Fruit fly (Drosophila melanogaster) whole organism, pupa: ENCODE results near the gene yellow-e2.

Source experiments
- CG13204 ChIP-seq: fragments of 200-800 bp; sonication (Bioruptor generic); optimal IDR thresholded peaks from 2 replicates; lab custom pipeline; 2018; ENCODE audit warnings: missing biosample characterization, mild to moderate bottlenecking, missing genetic modification characterization, moderate library complexity
- CG14655 ChIP-seq: fragments of 200-800 bp; sonication (Bioruptor generic); optimal IDR thresholded peaks from 3 replicates; lab custom pipeline; 2017; ENCODE audit warnings: mild to moderate bottlenecking, missing biosample characterization, missing genetic modification reagents, missing genetic modification characterization
- CG15710 ChIP-seq: fragments of 200-800 bp; sonication (Bioruptor generic); optimal IDR thresholded peaks from 2 replicates; lab custom pipeline; 2018; ENCODE audit warnings: missing biosample characterization, mild to moderate bottlenecking, missing genetic modification characterization, moderate library complexity
- CG32121 ChIP-seq: fragments of 200-800 bp; sonication (Bioruptor generic); IDR thresholded peaks from 2 replicates; pipeline ENCODE4 v1.3.6; 2022; ENCODE audit warnings: missing biosample characterization, missing genetic modification characterization
- CG34367 ChIP-seq: fragments of 200-800 bp; sonication (Bioruptor generic); optimal IDR thresholded peaks from 2 replicates; lab custom pipeline; 2018; ENCODE audit warnings: missing biosample characterization, mild to moderate bottlenecking, missing genetic modification characterization
- CG8159 ChIP-seq: fragments of 200-800 bp; sonication (Bioruptor generic); optimal IDR thresholded peaks from 3 replicates; lab custom pipeline; 2018; ENCODE audit warnings: missing biosample characterization, mild to moderate bottlenecking, missing genetic modification characterization, moderate library complexity
- CG8301 ChIP-seq: fragments of 200-800 bp; sonication (Bioruptor generic); optimal IDR thresholded peaks from 2 replicates; lab custom pipeline; 2018; ENCODE audit warnings: missing biosample characterization, mild to moderate bottlenecking, missing genetic modification characterization
- CG9948 ChIP-seq: fragments of 200-800 bp; sonication (Bioruptor generic); optimal IDR thresholded peaks from 2 replicates; lab custom pipeline; 2018; ENCODE audit warnings: missing biosample characterization, mild to moderate bottlenecking, missing genetic modification characterization, moderate library complexity
- D1 ChIP-seq: fragments of 200-800 bp; sonication (Bioruptor generic); optimal IDR thresholded peaks from 2 replicates; lab custom pipeline; 2018; ENCODE audit warnings: missing biosample characterization, mild to moderate bottlenecking, missing genetic modification characterization, moderate library complexity
- EcR ChIP-seq: fragments of 200-800 bp; sonication (Bioruptor generic); optimal IDR thresholded peaks from 3 replicates; lab custom pipeline; 2019; ENCODE audit warnings: missing biosample characterization, missing genetic modification characterization, mild to moderate bottlenecking, moderate library complexity, missing genetic modification reagents
- Pif1A ChIP-seq: fragments of 200-800 bp; sonication (Bioruptor generic); optimal IDR thresholded peaks from 3 replicates; lab custom pipeline; 2016; ENCODE audit warnings: missing biosample characterization, missing genetic modification characterization
- Pif1B ChIP-seq: fragments of 200-800 bp; sonication (Bioruptor generic); optimal IDR thresholded peaks from 3 replicates; lab custom pipeline; 2016; ENCODE audit warnings: missing biosample characterization, missing genetic modification characterization

DNA sequence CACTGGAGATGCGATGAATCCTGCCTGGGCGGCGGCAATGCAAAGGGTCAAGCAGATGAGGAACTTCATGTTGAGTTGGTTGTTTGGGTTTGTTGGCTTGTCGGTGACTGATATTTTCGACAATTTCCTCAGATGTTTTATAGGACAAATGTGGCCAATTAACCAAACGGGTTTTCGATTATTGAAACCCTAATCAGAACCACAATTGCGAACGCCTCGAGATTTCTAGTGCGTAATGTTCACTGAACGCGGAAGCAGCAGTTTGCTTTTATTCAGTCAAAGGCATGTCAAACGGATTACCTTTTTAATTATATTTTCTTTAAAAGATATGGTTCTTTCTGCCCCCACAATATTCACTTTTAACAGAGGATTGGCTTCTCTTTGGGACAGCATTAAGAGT lies 9.8 kb downstream of the yellow-e2 start, which contains the start of gene CG14374:
- TF ChIP-seq Pif1B (GFP tag; lab: Kevin White, UChicago) (no peak), CG8301 (tag; lab: Kevin White, UChicago) (no peak), CG15710 (tag; lab: Kevin White, UChicago) (no peak), CG32121 (no peak), CG13204 (no peak), CG34367 (tag; lab: Kevin White, UChicago) (no peak), Pif1A (GFP tag; lab: Kevin White, UChicago) (no peak), D1 (tag; lab: Kevin White, UChicago) (no peak), EcR (GFP tag; lab: Kevin White, UChicago) (no peak), CG8159 (no peak), CG9948 (no peak), CG14655 (GFP tag; lab: Kevin White, UChicago) (no peak)
